Worm (Caenorhabditis elegans): ENCODE data around the gene B0218.5.
A peak's percentile ranks its signal among the peaks of the same experiment; 100 is the strongest.

B0218.5 gene

ce11 chrIV:8133536-8133935 lies 23.5 kb downstream of the B0218.5 start, which contains the start of gene sph-1 (continued):
- TF ChIP-seq C04F5.9 (tag; optimal IDR thresholded peaks at IDR 0.05) = no peak
- TF ChIP-seq ceh-88 (GFP tag; IDR thresholded peaks at IDR 0.05) = no peak
- TF ChIP-seq lsy-2 (tag; optimal IDR thresholded peaks at IDR 0.05) = peak in 1 of 2 experiments; percentile 21
- TF ChIP-seq swsn-7 (tag; optimal IDR thresholded peaks at IDR 0.05) = no peak
- no peak for TF ChIP-seq egl-13 (tag; optimal IDR thresholded peaks at IDR 0.05)
- TF ChIP-seq ztf-11 (tag; optimal IDR thresholded peaks at IDR 0.05) = no peak
- TF ChIP-seq snu-23 (GFP tag; optimal IDR thresholded peaks at IDR 0.05) = peak; percentile 52
- TF ChIP-seq nhr-84 (tag; optimal IDR thresholded peaks at IDR 0.05) = no peak
- no peak for TF ChIP-seq pag-3 (tag; optimal IDR thresholded peaks at IDR 0.05; ENCODE audit: borderline replicate concordance, insufficient read depth)
- TF ChIP-seq nhr-20 (tag; optimal IDR thresholded peaks at IDR 0.05) = peak; percentile 38
- no peak for TF ChIP-seq nhr-76 (tag; optimal IDR thresholded peaks at IDR 0.05)
- TF ChIP-seq dpl-1 (GFP tag; optimal IDR thresholded peaks at IDR 0.05) = no peak
- TF ChIP-seq egl-27 (tag; optimal IDR thresholded peaks at IDR 0.05) = no peak
- no peak for TF ChIP-seq ztf-4 (tag; optimal IDR thresholded peaks at IDR 0.05)
- no peak for TF ChIP-seq irx-1 (tag; optimal IDR thresholded peaks at IDR 0.05)
- peak; percentile 49 for TF ChIP-seq elt-2 (tag; optimal IDR thresholded peaks at IDR 0.05)
- no peak for TF ChIP-seq hlh-4 (tag; optimal IDR thresholded peaks at IDR 0.05)
- TF ChIP-seq ets-5 (GFP tag; IDR thresholded peaks at IDR 0.05) = no peak
- TF ChIP-seq pax-3 (tag; optimal IDR thresholded peaks at IDR 0.05) = no peak
- no peak for TF ChIP-seq vab-15 (tag; optimal IDR thresholded peaks at IDR 0.05)
- no peak for TF ChIP-seq C34B4.2 (tag; optimal IDR thresholded peaks at IDR 0.05)
- TF ChIP-seq ceh-63 (GFP tag; optimal IDR thresholded peaks at IDR 0.05) = no peak
- TF ChIP-seq sox-4 (tag; optimal IDR thresholded peaks at IDR 0.05) = no peak
- TF ChIP-seq mep-1 (tag; optimal IDR thresholded peaks at IDR 0.05) = peak; percentile 47
- no peak for TF ChIP-seq unc-62 (GFP tag; optimal IDR thresholded peaks at IDR 0.05)
- TF ChIP-seq nhr-47 (tag; optimal IDR thresholded peaks at IDR 0.05) = no peak
- TF ChIP-seq elt-3 (tag; optimal IDR thresholded peaks at IDR 0.05) = no peak
- TF ChIP-seq nhr-28 (tag; optimal IDR thresholded peaks at IDR 0.05) = no peak
- TF ChIP-seq mab-9 (GFP tag; IDR thresholded peaks at IDR 0.05) = no peak
- no peak for TF ChIP-seq tbx-2 (tag; optimal IDR thresholded peaks at IDR 0.05)
- TF ChIP-seq lin-13 (GFP tag; optimal IDR thresholded peaks at IDR 0.05) = no peak
- no peak for TF ChIP-seq fkh-4 (tag; optimal IDR thresholded peaks at IDR 0.05; ENCODE audit: borderline replicate concordance)
- TF ChIP-seq nhr-237 (tag; optimal IDR thresholded peaks at IDR 0.05) = no peak
- TF ChIP-seq lin-39 (tag; optimal IDR thresholded peaks at IDR 0.05) = no peak

- no peak for TF ChIP-seq mep-1 (tag; optimal IDR thresholded peaks at IDR 0.05)
- TF ChIP-seq swsn-7 (tag; optimal IDR thresholded peaks at IDR 0.05) = no peak
- no peak for TF ChIP-seq pqm-1 (tag; optimal IDR thresholded peaks at IDR 0.05)
- TF ChIP-seq dpl-1 (GFP tag; optimal IDR thresholded peaks at IDR 0.05) = peak in 1 of 3 experiments; percentile 25
- TF ChIP-seq lsy-2 (tag; optimal IDR thresholded peaks at IDR 0.05) = peak in 1 of 2 experiments; percentile 9
- no peak for TF ChIP-seq fkh-4 (tag; optimal IDR thresholded peaks at IDR 0.05; ENCODE audit: borderline replicate concordance)
These were observed 26.9 kb downstream of the B0218.5 start, which contains the start of the genes ndub-11 and moc-3 for ce11 chrIV:8130131-8130611. Gene ndub-11 (minus strand): TSS chrIV:8130231. Gene moc-3 (plus strand): TSS chrIV:8130561.

- peak; percentile 1 for TF ChIP-seq egl-13 (tag; optimal IDR thresholded peaks at IDR 0.05)
- no peak for TF ChIP-seq nhr-90 (tag; optimal IDR thresholded peaks at IDR 0.05; ENCODE audit: poor library complexity)
- no peak for TF ChIP-seq hpl-2 (GFP tag; optimal IDR thresholded peaks at IDR 0.05)
- TF ChIP-seq fkh-8 (tag; optimal IDR thresholded peaks at IDR 0.05) = peak; percentile 85
- no peak for TF ChIP-seq irx-1 (tag; optimal IDR thresholded peaks at IDR 0.05)
- TF ChIP-seq pax-3 (tag; optimal IDR thresholded peaks at IDR 0.05) = peak; percentile 44
- TF ChIP-seq dsc-1 (tag; optimal IDR thresholded peaks at IDR 0.05) = peak; percentile 70
- TF ChIP-seq sox-4 (tag; optimal IDR thresholded peaks at IDR 0.05) = peak; percentile 57
- no peak for TF ChIP-seq efl-1 (optimal IDR thresholded peaks at IDR 0.05)
- no peak for TF ChIP-seq efl-1 (GFP tag; optimal IDR thresholded peaks at IDR 0.05 in 1 of 2)
These were observed 29.6 kb downstream of the B0218.5 start for ce11 chrIV:8127430-8127829.

All from whole organism, L1 larva.